Worm (Caenorhabditis elegans) whole organism, early embryonic: ENCODE data around the gene F01G4.4.

ENCODE experiments used
- B0310.2 ChIP-seq: sonication (generic microtip); optimal IDR thresholded peaks from 2 replicates; lab custom pipeline; 2016; ENCODE audit warnings: mild to moderate bottlenecking, missing genetic modification characterization, missing compliant biosample characterization
- F13C5.2 ChIP-seq: sonication (generic microtip); optimal IDR thresholded peaks from 2 replicates; lab custom pipeline; 2017; ENCODE audit warnings: mild to moderate bottlenecking, missing genetic modification characterization, inconsistent platforms, missing compliant biosample characterization
- aly-1 ChIP-seq: sonication (generic microtip); optimal IDR thresholded peaks from 2 replicates; lab custom pipeline; 2016; ENCODE audit warnings: missing genetic modification characterization, missing compliant biosample characterization
- ama-1 ChIP-seq: fragments of 150-350 bp; optimal IDR thresholded peaks from 2 replicates; lab custom pipeline; 2014
- ceh-13 ChIP-seq: fragments of 200-800 bp; sonication (Bioruptor generic); optimal IDR thresholded peaks from 2 replicates; lab custom pipeline; 2018; ENCODE audit warnings: mild to moderate bottlenecking, missing genetic modification characterization, missing compliant biosample characterization
- ceh-36 ChIP-seq: sonication (generic microtip); optimal IDR thresholded peaks from 2 replicates; lab custom pipeline; 2016; ENCODE audit warnings: missing genetic modification characterization, inconsistent platforms, missing compliant biosample characterization
- ets-7 ChIP-seq: sonication (generic microtip); optimal IDR thresholded peaks from 2 replicates; lab custom pipeline; 2016; ENCODE audit warnings: missing genotype, missing genetic modification characterization, missing compliant biosample characterization
- flt-1 ChIP-seq: fragments of 200-800 bp; sonication (Bioruptor generic); IDR thresholded peaks from 2 replicates; pipeline ENCODE4 v1.3.6; 2022; ENCODE audit warnings: missing genetic modification characterization, missing compliant biosample characterization
- hmbx-1 ChIP-seq: sonication (generic microtip); optimal IDR thresholded peaks from 2 replicates; lab custom pipeline; 2016; ENCODE audit warnings: mild to moderate bottlenecking, missing genetic modification characterization, missing compliant biosample characterization
- hmg-4 ChIP-seq: fragments of 200-800 bp; sonication (Bioruptor generic); optimal IDR thresholded peaks from 2 replicates; lab custom pipeline; 2018; ENCODE audit warnings: mild to moderate bottlenecking, missing genetic modification characterization, missing compliant biosample characterization
- hnd-1 ChIP-seq: sonication (generic microtip); optimal IDR thresholded peaks from 2 replicates; lab custom pipeline; 2016; ENCODE audit warnings: missing genetic modification characterization, missing compliant biosample characterization
- pes-1 ChIP-seq: fragments of 200-800 bp; sonication (Bioruptor generic); IDR thresholded peaks from 2 replicates; pipeline ENCODE4 v1.3.6; 2022; ENCODE audit warnings: missing genetic modification reagents, missing genetic modification characterization, missing compliant biosample characterization
- scrt-1 ChIP-seq: fragments of 200-800 bp; sonication (Bioruptor generic); IDR thresholded peaks from 2 replicates; pipeline ENCODE4 v1.3.6; 2022; ENCODE audit warnings: missing genetic modification characterization, missing compliant biosample characterization
- sea-1 ChIP-seq: fragments of 200-800 bp; sonication (Bioruptor generic); conservative IDR thresholded peaks from 2 replicates; pipeline ENCODE4 v1.3.6; 2022; ENCODE audit warnings: missing genetic modification characterization, missing compliant biosample characterization
- tbx-11 ChIP-seq: fragments of 200-800 bp; sonication (Bioruptor generic); IDR thresholded peaks from 2 replicates; pipeline ENCODE4 v1.3.6; 2022; ENCODE audit warnings: missing genetic modification characterization, missing compliant biosample characterization
- tbx-37 ChIP-seq: fragments of 200-800 bp; sonication (Bioruptor generic); conservative IDR thresholded peaks from 2 replicates; pipeline ENCODE4 v1.3.6; 2022; ENCODE audit warnings: missing genetic modification reagents, missing genetic modification characterization, missing compliant biosample characterization
- tra-4 ChIP-seq: sonication (generic microtip); optimal IDR thresholded peaks from 2 replicates; lab custom pipeline; 2017; ENCODE audit warnings: missing genetic modification characterization, missing compliant biosample characterization

Gene F01G4.4

ce11 chrIV:11143228-11143444, at the start of gene F01G4.4:
TSS of gene F01G4.4 (plus strand) at chrIV:11143345.
- no peak for TF ChIP-seq scrt-1 (GFP tag; lab: Robert Waterston, UW)
- no peak for TF ChIP-seq hmbx-1 (tag; lab: Kevin White, UChicago)
- TF ChIP-seq sea-1, result no peak
- no peak for TF ChIP-seq tra-4
- TF ChIP-seq hnd-1 (tag; lab: Kevin White, UChicago), result no peak
- TF ChIP-seq flt-1 (GFP tag; lab: Robert Waterston, UW), result no peak
- TF ChIP-seq pes-1 (GFP tag; lab: Robert Waterston, UW), result no peak
- TF ChIP-seq hmg-4 (GFP tag; lab: Kevin White, UChicago), result no peak
- no peak for TF ChIP-seq F13C5.2 (tag; lab: Kevin White, UChicago)
- TF ChIP-seq tbx-37, result no peak
- no peak for TF ChIP-seq aly-1
- TF ChIP-seq ets-7 (tag; lab: Kevin White, UChicago), result no peak
- no peak for TF ChIP-seq ceh-36
- TF ChIP-seq ceh-13 (GFP tag; lab: Kevin White, UChicago), result no peak
- TF ChIP-seq tbx-11, result no peak
- no peak for TF ChIP-seq B0310.2 (tag; lab: Kevin White, UChicago)

DNA sequence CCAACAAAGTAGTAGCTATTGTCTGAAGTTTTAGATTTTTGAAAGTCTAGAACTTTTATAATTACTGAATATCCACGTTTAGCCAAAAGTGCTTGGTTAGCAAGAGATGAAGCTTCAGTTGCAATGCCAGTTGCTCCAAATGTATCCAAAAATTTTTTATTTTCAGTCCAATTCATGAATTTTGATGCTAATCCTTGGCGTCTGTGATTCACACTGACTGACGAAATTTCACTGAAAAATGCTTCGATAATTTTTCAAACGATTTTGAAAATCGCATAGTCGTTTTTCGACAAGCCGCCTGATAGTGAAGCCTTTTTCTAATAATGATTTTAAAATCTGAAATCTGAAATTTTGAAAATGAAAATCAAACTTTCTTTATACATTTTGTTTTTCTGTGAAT, 49.1 kb upstream of the F01G4.4 start:
- no peak for TF ChIP-seq F13C5.2 (tag; lab: Kevin White, UChicago)
- no peak for TF ChIP-seq sea-1
- no peak for TF ChIP-seq hmbx-1 (tag; lab: Kevin White, UChicago)
- TF ChIP-seq tra-4, result no peak
- no peak for TF ChIP-seq pes-1 (GFP tag; lab: Robert Waterston, UW)
- no peak for TF ChIP-seq tbx-11
- no peak for TF ChIP-seq hnd-1 (tag; lab: Kevin White, UChicago)
- no peak for TF ChIP-seq flt-1 (GFP tag; lab: Robert Waterston, UW)

- TF ChIP-seq ets-7 (tag; lab: Kevin White, UChicago) (no peak), tbx-37 (no peak)
These were observed 48.2 kb upstream of the F01G4.4 start, which contains the start of gene M7.8 for ce11 chrIV:11094974-11095373. TSS of gene M7.8 (minus strand) at chrIV:11095085.

DNA sequence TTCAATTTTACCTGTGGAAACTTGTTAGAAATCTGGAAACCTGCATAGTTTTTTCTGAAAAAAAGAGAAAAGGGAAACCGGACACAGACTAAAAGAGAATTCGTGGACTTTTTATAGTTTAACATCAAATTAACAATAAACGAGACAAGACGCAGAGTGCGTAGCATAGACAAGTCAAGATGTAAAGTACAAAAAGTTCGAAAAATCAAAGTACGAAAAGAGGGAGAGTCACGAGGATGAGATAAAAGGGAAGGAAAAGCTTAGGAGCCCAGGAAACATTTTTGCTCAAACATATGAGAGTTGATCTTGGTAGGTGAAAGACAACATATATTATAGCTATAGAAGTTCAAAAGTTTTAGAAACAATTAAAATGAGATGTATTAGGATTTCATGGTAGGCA, 45.4 kb upstream of the F01G4.4 start, which contains the start of gene M7.12:
Gene M7.12 (minus strand): TSS at position 188 of the 400 bp plus-strand sequence.
- TF ChIP-seq ets-7 (tag; lab: Kevin White, UChicago) (no peak), sea-1 (no peak), flt-1 (GFP tag; lab: Robert Waterston, UW) (no peak), hmbx-1 (tag; lab: Kevin White, UChicago) (no peak), B0310.2 (tag; lab: Kevin White, UChicago) (no peak), ceh-13 (GFP tag; lab: Kevin White, UChicago) (no peak), ama-1 (lab: Kevin White, UChicago) (no peak), ceh-36 (no peak), pes-1 (GFP tag; lab: Robert Waterston, UW) (no peak), scrt-1 (GFP tag; lab: Robert Waterston, UW) (no peak), aly-1 (no peak), hmg-4 (GFP tag; lab: Kevin White, UChicago) (no peak), tbx-37 (no peak), tbx-11 (no peak), F13C5.2 (tag; lab: Kevin White, UChicago) (no peak), tra-4 (no peak)

ce11 chrIV:11100271-11100670, 42.9 kb upstream of the F01G4.4 start, which contains the start of gene str-3:
TSS of gene str-3 (minus strand) at chrIV:11100371.
- TF ChIP-seq ama-1 (lab: Kevin White, UChicago) (no peak), tbx-37 (no peak), hmbx-1 (tag; lab: Kevin White, UChicago) (no peak), pes-1 (GFP tag; lab: Robert Waterston, UW) (no peak), hmg-4 (GFP tag; lab: Kevin White, UChicago) (no peak), ceh-13 (GFP tag; lab: Kevin White, UChicago) (no peak), F13C5.2 (tag; lab: Kevin White, UChicago) (no peak), hnd-1 (tag; lab: Kevin White, UChicago) (no peak), ceh-36 (no peak), scrt-1 (GFP tag; lab: Robert Waterston, UW) (no peak), flt-1 (GFP tag; lab: Robert Waterston, UW) (no peak), ets-7 (tag; lab: Kevin White, UChicago) (no peak), aly-1 (no peak), B0310.2 (tag; lab: Kevin White, UChicago) (no peak), tra-4 (no peak), sea-1 (no peak)

- no peak for TF ChIP-seq tra-4
- TF ChIP-seq ceh-36, result no peak
- no peak for TF ChIP-seq hmg-4 (GFP tag; lab: Kevin White, UChicago)
- TF ChIP-seq aly-1, result no peak
- no peak for TF ChIP-seq F13C5.2 (tag; lab: Kevin White, UChicago)
- TF ChIP-seq ets-7 (tag; lab: Kevin White, UChicago), result no peak
- TF ChIP-seq sea-1, result no peak
- TF ChIP-seq tbx-37, result no peak
- TF ChIP-seq pes-1 (GFP tag; lab: Robert Waterston, UW), result no peak
- TF ChIP-seq B0310.2 (tag; lab: Kevin White, UChicago), result no peak
- TF ChIP-seq ama-1 (lab: Kevin White, UChicago), result no peak
These were observed 41.8 kb upstream of the F01G4.4 start, which contains the start of gene srlf-18 for ce11 chrIV:11101383-11101782. TSS of gene srlf-18 (minus strand) at chrIV:11101483.

DNA sequence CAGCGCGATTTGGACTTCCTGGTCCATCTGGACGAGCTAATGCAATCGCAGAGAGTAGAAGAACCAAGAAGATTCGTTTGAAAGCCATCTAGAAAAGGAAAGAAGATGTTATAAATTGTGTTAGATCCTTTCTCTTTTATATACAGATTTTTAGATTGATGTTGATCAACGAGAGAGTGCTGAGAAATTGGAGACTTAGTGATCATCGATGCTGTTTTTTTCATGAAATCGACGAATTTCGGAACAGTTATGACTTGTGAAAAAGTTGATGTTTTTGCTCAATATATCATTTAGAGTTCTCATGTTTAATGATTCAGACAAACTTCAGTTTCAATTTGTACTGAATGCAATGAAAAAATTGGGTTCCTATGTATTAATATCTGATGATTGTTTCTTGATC, 40.5 kb upstream of the F01G4.4 start, which contains the start of gene srlf-17:
Gene srlf-17 (minus strand): TSS at position 101 of the 400 bp plus-strand sequence.
- TF ChIP-seq scrt-1 (GFP tag; lab: Robert Waterston, UW), result no peak
- TF ChIP-seq ceh-36, result no peak
- TF ChIP-seq flt-1 (GFP tag; lab: Robert Waterston, UW), result no peak
- no peak for TF ChIP-seq sea-1

DNA sequence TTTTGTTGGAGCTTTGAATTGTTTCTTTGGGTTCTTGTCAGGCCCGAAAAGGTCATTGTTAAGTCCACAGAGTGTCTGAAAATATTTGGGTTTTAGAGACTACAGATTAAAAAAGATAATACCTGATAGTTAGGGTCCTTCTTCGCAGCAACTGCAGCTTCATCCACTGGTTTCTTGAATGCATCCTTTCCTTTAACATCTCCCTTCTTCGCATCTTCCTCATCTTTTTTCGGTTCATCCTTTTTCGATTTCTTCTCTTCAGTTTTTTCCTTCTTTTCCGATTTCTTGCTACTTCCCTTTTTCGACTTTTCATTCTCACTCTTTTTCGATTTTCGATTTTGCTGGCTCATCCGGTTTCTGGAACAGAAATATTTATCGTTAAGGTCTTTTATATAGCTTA, 39.6 kb upstream of the F01G4.4 start:
- TF ChIP-seq hmbx-1 (tag; lab: Kevin White, UChicago) (no peak), hnd-1 (tag; lab: Kevin White, UChicago) (no peak), scrt-1 (GFP tag; lab: Robert Waterston, UW) (no peak), aly-1 (no peak), flt-1 (GFP tag; lab: Robert Waterston, UW) (no peak), sea-1 (no peak), hmg-4 (GFP tag; lab: Kevin White, UChicago) (no peak), pes-1 (GFP tag; lab: Robert Waterston, UW) (no peak), ceh-13 (GFP tag; lab: Kevin White, UChicago) (no peak)
